Worm (Caenorhabditis elegans) whole organism, late embryonic: Measurements from ENCODE around the gene F41H10.5.

Source experiments
- C08G9.2 ChIP-seq: sonication (generic microtip); optimal IDR thresholded peaks from 2 replicates; lab custom pipeline; 2016; ENCODE audit warnings: mild to moderate bottlenecking, missing genetic modification characterization, moderate library complexity, missing compliant biosample characterization
- C38D4.7 ChIP-seq: fragments of 200-800 bp; sonication (Bioruptor generic); optimal IDR thresholded peaks from 2 replicates; lab custom pipeline; 2018; ENCODE audit warnings: mild to moderate bottlenecking, missing genetic modification characterization, moderate library complexity, missing compliant biosample characterization
- K02D7.2 ChIP-seq: sonication (generic microtip); optimal IDR thresholded peaks from 2 replicates; lab custom pipeline; 2017; ENCODE audit warnings: mild to moderate bottlenecking, missing genetic modification characterization, missing compliant biosample characterization
- K09A11.1 ChIP-seq: sonication (generic microtip); optimal IDR thresholded peaks from 2 replicates; lab custom pipeline; 2017; ENCODE audit warnings: antibody characterized with exemption, mild to moderate bottlenecking, missing genetic modification characterization, missing compliant biosample characterization; ENCODE audit not compliant: insufficient read depth
- Y22D7AL.16 ChIP-seq: sonication (generic microtip); optimal IDR thresholded peaks from 2 replicates; lab custom pipeline; 2016; ENCODE audit warnings: missing genetic modification characterization, missing compliant biosample characterization
- ahr-1 ChIP-seq: sonication (generic microtip); optimal IDR thresholded peaks from 2 replicates; lab custom pipeline; 2016; ENCODE audit warnings: missing genetic modification characterization, missing compliant biosample characterization
- ama-1 ChIP-seq: fragments of 150-350 bp; optimal IDR thresholded peaks from 2 replicates; lab custom pipeline; 2014
- ceh-14 ChIP-seq: sonication (generic microtip); optimal IDR thresholded peaks from 2 replicates; lab custom pipeline; 2016; ENCODE audit warnings: missing genotype, missing genetic modification characterization, missing compliant biosample characterization
- ceh-18 ChIP-seq: sonication (generic microtip); optimal IDR thresholded peaks from 2 replicates; lab custom pipeline; 2016; ENCODE audit warnings: missing genetic modification characterization, missing compliant biosample characterization
- ceh-19 ChIP-seq: fragments of 200-800 bp; sonication (Bioruptor generic); optimal IDR thresholded peaks from 2 replicates; lab custom pipeline; 2018; ENCODE audit warnings: mild to moderate bottlenecking, missing genetic modification characterization, missing compliant biosample characterization
- ceh-22 ChIP-seq: sonication (generic microtip); optimal IDR thresholded peaks from 2 replicates; lab custom pipeline; 2017; ENCODE audit warnings: missing biosample characterization, missing genetic modification characterization
- ceh-24 ChIP-seq: sonication (generic microtip); optimal IDR thresholded peaks from 2 replicates; lab custom pipeline; 2016; ENCODE audit warnings: mild to moderate bottlenecking, missing genetic modification characterization, missing compliant biosample characterization
- ceh-31 ChIP-seq: sonication (generic microtip); optimal IDR thresholded peaks from 2 replicates; lab custom pipeline; 2016; ENCODE audit warnings: missing genetic modification characterization, missing compliant biosample characterization
- ceh-34 ChIP-seq: sonication (generic microtip); optimal IDR thresholded peaks from 2 replicates; lab custom pipeline; 2016; ENCODE audit warnings: mild to moderate bottlenecking, missing genetic modification characterization, missing compliant biosample characterization
- ceh-45 ChIP-seq: fragments of 200-800 bp; sonication (Bioruptor generic); IDR thresholded peaks from 2 replicates; pipeline ENCODE4 v1.3.6; 2022; ENCODE audit warnings: missing genetic modification reagents, missing genetic modification characterization, missing compliant biosample characterization
- ceh-48 ChIP-seq: sonication (generic microtip); optimal IDR thresholded peaks from 2 replicates; lab custom pipeline; 2016; ENCODE audit warnings: missing genetic modification characterization, inconsistent platforms, missing compliant biosample characterization
- ceh-9 ChIP-seq: sonication (generic microtip); optimal IDR thresholded peaks from 2 replicates; lab custom pipeline; 2016; ENCODE audit warnings: mild to moderate bottlenecking, missing genetic modification characterization, inconsistent platforms, missing compliant biosample characterization
- che-1 ChIP-seq: sonication (generic microtip); optimal IDR thresholded peaks from 2 replicates; lab custom pipeline; 2016; ENCODE audit warnings: mild to moderate bottlenecking, missing genetic modification characterization, missing compliant biosample characterization
- dmd-4 ChIP-seq: sonication (generic microtip); optimal IDR thresholded peaks from 2 replicates; lab custom pipeline; 2016; ENCODE audit warnings: borderline replicate concordance, missing genetic modification characterization, missing compliant biosample characterization
- elt-2 ChIP-seq: sonication (generic microtip); optimal IDR thresholded peaks from 2 replicates; lab custom pipeline; 2016; ENCODE audit warnings: missing genetic modification reagents, missing genetic modification characterization, missing compliant biosample characterization
- eyg-1 ChIP-seq: sonication (generic microtip); optimal IDR thresholded peaks from 2 replicates; lab custom pipeline; 2016; ENCODE audit warnings: missing genotype, missing genetic modification characterization, missing compliant biosample characterization
- fax-1 ChIP-seq: sonication (generic microtip); optimal IDR thresholded peaks from 2 replicates; lab custom pipeline; 2016; ENCODE audit warnings: missing genotype, missing genetic modification characterization, missing compliant biosample characterization
- fkh-10 ChIP-seq: fragments of 150-350 bp; optimal IDR thresholded peaks from 2 replicates; lab custom pipeline; 2014; ENCODE audit warnings: missing biosample characterization, missing genetic modification reagents, missing genetic modification characterization
- gmeb-2 ChIP-seq: sonication (generic microtip); optimal IDR thresholded peaks from 2 replicates; lab custom pipeline; 2016; ENCODE audit warnings: missing genetic modification characterization, inconsistent platforms, missing compliant biosample characterization
- hlh-13 ChIP-seq: fragments of 200-800 bp; sonication (Bioruptor generic); optimal IDR thresholded peaks from 2 replicates; lab custom pipeline; 2018; ENCODE audit warnings: mild to moderate bottlenecking, missing genetic modification characterization, missing compliant biosample characterization
- hlh-6 ChIP-seq: sonication (generic microtip); optimal IDR thresholded peaks from 2 replicates; lab custom pipeline; 2016; ENCODE audit warnings: missing genotype, missing genetic modification characterization, missing compliant biosample characterization
- lin-11 ChIP-seq: fragments of 200-800 bp; sonication (Bioruptor generic); optimal IDR thresholded peaks from 2 replicates; lab custom pipeline; 2018; ENCODE audit warnings: mild to moderate bottlenecking, missing genetic modification characterization, missing compliant biosample characterization
- mec-3 ChIP-seq: sonication (generic microtip); optimal IDR thresholded peaks from 2 replicates; lab custom pipeline; 2016; ENCODE audit warnings: borderline replicate concordance, missing genetic modification characterization, missing compliant biosample characterization
- nhr-11 ChIP-seq: fragments of 150-350 bp; optimal IDR thresholded peaks from 2 replicates; lab custom pipeline; 2014; ENCODE audit warnings: missing biosample characterization, missing genetic modification characterization
- npax-4 ChIP-seq: sonication (generic microtip); optimal IDR thresholded peaks from 2 replicates; lab custom pipeline; 2016; ENCODE audit warnings: missing genetic modification characterization, missing compliant biosample characterization
- odd-2 ChIP-seq: sonication (generic microtip); optimal IDR thresholded peaks from 2 replicates; lab custom pipeline; 2017; ENCODE audit warnings: antibody characterized with exemption, mild to moderate bottlenecking, missing genetic modification characterization, missing compliant biosample characterization
- pag-3 ChIP-seq: sonication (generic microtip); optimal IDR thresholded peaks from 2 replicates; lab custom pipeline; 2016; ENCODE audit warnings: missing compliant biosample characterization, missing genetic modification characterization, borderline replicate concordance
- pat-9 ChIP-seq: fragments of 200-800 bp; sonication (Bioruptor generic); optimal IDR thresholded peaks from 2 replicates; lab custom pipeline; 2018; ENCODE audit warnings: mild to moderate bottlenecking, missing genetic modification characterization, moderate library complexity, missing compliant biosample characterization
- pax-1 ChIP-seq: fragments of 150-350 bp; optimal IDR thresholded peaks from 2 replicates; lab custom pipeline; 2014; ENCODE audit warnings: missing biosample characterization, missing genetic modification characterization
- pha-2 ChIP-seq: sonication (generic microtip); optimal IDR thresholded peaks from 2 replicates; lab custom pipeline; 2017; ENCODE audit warnings: mild to moderate bottlenecking, missing genetic modification characterization, missing compliant biosample characterization
- pha-4 ChIP-seq: fragments of 150-350 bp; optimal IDR thresholded peaks from 2 replicates; lab custom pipeline; 2018; ENCODE audit warnings: missing biosample characterization, missing genetic modification reagents, missing genetic modification characterization
- pros-1 ChIP-seq: fragments of 150-350 bp; optimal IDR thresholded peaks from 2 replicates; lab custom pipeline; 2014; ENCODE audit warnings: missing biosample characterization, missing genetic modification reagents, missing genetic modification characterization
- ref-2 ChIP-seq: sonication (generic microtip); optimal IDR thresholded peaks from 2 replicates; lab custom pipeline; 2016; ENCODE audit warnings: missing genetic modification characterization, missing compliant biosample characterization
- rnt-1 ChIP-seq: sonication (generic microtip); optimal IDR thresholded peaks from 2 replicates; lab custom pipeline; 2016; ENCODE audit warnings: missing genetic modification characterization, missing compliant biosample characterization
- sdc-2 ChIP-seq: sonication (generic microtip); optimal IDR thresholded peaks from 2 replicates; lab custom pipeline; 2016; ENCODE audit warnings: missing genotype, missing genetic modification characterization, missing compliant biosample characterization
- sox-2 ChIP-seq: fragments of 200-800 bp; sonication (Bioruptor generic); IDR thresholded peaks from 2 replicates; pipeline ENCODE4 v1.3.6; 2022; ENCODE audit warnings: missing genetic modification reagents, missing genetic modification characterization, missing compliant biosample characterization
- sox-4 ChIP-seq: sonication (generic microtip); optimal IDR thresholded peaks from 2 replicates; lab custom pipeline; 2017; ENCODE audit warnings: mild to moderate bottlenecking, missing genetic modification characterization, inconsistent platforms, missing compliant biosample characterization
- tbx-7 ChIP-seq: sonication (generic microtip); optimal IDR thresholded peaks from 2 replicates; lab custom pipeline; 2016; ENCODE audit warnings: missing genotype, missing genetic modification characterization, missing compliant biosample characterization
- ttx-3 ChIP-seq: sonication (generic microtip); optimal IDR thresholded peaks from 2 replicates; lab custom pipeline; 2016; ENCODE audit warnings: missing genetic modification reagents, missing genetic modification characterization, missing compliant biosample characterization
- unc-3 ChIP-seq, 2 experiments: fragments of 200-800 bp in 1 of 2; sonication (Bioruptor generic) in 1 of 2; sonication (generic microtip) in 1 of 2; conservative IDR thresholded peaks in 1 of 2; optimal IDR thresholded peaks in 1 of 2; 2 replicates each; pipeline versions ENCODE4 v1.3.6 to Lab custom; 2016 to 2022; ENCODE audit warnings: missing compliant biosample characterization in 2 of 2, missing genetic modification characterization in 2 of 2, missing genetic modification reagents in 1 of 2
- unc-86 ChIP-seq: sonication (generic microtip); optimal IDR thresholded peaks from 2 replicates; lab custom pipeline; 2016; ENCODE audit warnings: missing genetic modification characterization, missing compliant biosample characterization
- zip-5 ChIP-seq: sonication (generic microtip); optimal IDR thresholded peaks from 2 replicates; lab custom pipeline; 2016; ENCODE audit warnings: missing genetic modification characterization, missing compliant biosample characterization
- ztf-16 ChIP-seq: sonication (generic microtip); optimal IDR thresholded peaks from 2 replicates; lab custom pipeline; 2017; ENCODE audit warnings: missing genetic modification characterization, missing compliant biosample characterization

The F41H10.5 gene

ce11 chrIV:5332178-5332577 lies 28.5 kb upstream of the F41H10.5 start, which contains the start of gene Y4C6B.3:
Y4C6B.3 (plus strand) TSS chrIV:5332478.
- TF ChIP-seq nhr-11: no peak
- TF ChIP-seq ama-1: no peak
- no peak for TF ChIP-seq che-1 (tag; lab: Kevin White, UChicago)
- no peak for TF ChIP-seq ceh-24
- TF ChIP-seq lin-11 (tag; lab: Kevin White, UChicago): no peak
- TF ChIP-seq ceh-19 (GFP tag; lab: Kevin White, UChicago): no peak
- TF ChIP-seq K02D7.2: no peak
- TF ChIP-seq ceh-48 (tag; lab: Kevin White, UChicago): no peak

- TF ChIP-seq tbx-7 (tag; lab: Kevin White, UChicago): no peak
- TF ChIP-seq elt-2 (tag; lab: Kevin White, UChicago): peak; percentile 4
Measured at ce11 chrIV:5333484-5333883, 27.2 kb upstream of the F41H10.5 start.

ce11 chrIV:5334518-5334917 lies 26.2 kb upstream of the F41H10.5 start:
- TF ChIP-seq nhr-11 (no peak), ztf-16 (tag; lab: Kevin White, UChicago) (peak; percentile 49), ceh-45 (0 out of 2 replicates have a peak, but pooled peaks have one; percentile 64), mec-3 (tag; lab: Kevin White, UChicago) (no peak), C38D4.7 (no peak), fax-1 (tag; lab: Kevin White, UChicago) (peak; percentile 60), npax-4 (no peak), eyg-1 (tag; lab: Kevin White, UChicago) (no peak), K09A11.1 (peak; percentile 50), ttx-3 (tag; lab: Kevin White, UChicago) (peak; percentile 67), ref-2 (tag; lab: Kevin White, UChicago) (no peak), rnt-1 (tag; lab: Kevin White, UChicago) (peak; percentile 15), pax-1 (tag; lab: Kevin White, UChicago) (no peak), pag-3 (no peak), ama-1 (no peak), hlh-13 (GFP tag; lab: Kevin White, UChicago) (peak; percentile 68), ceh-22 (no peak), pha-2 (peak; percentile 38), ceh-18 (tag; lab: Kevin White, UChicago) (peak; percentile 42), odd-2 (tag; lab: Kevin White, UChicago) (no peak), unc-3 (GFP tag; conservative IDR thresholded peaks at IDR 0.05; lab: Robert Waterston, UW) (0 out of 2 replicates have a peak, but pooled peaks have one; percentile 41), unc-3 (tag; optimal IDR thresholded peaks at IDR 0.05; lab: Kevin White, UChicago) (no peak), zip-5 (tag; lab: Kevin White, UChicago) (peak; percentile 0), ceh-9 (tag; lab: Kevin White, UChicago) (no peak), pat-9 (no peak), dmd-4 (tag; lab: Kevin White, UChicago) (no peak), ahr-1 (no peak), gmeb-2 (tag; lab: Kevin White, UChicago) (peak; percentile 78), sox-2 (GFP tag; lab: Robert Waterston, UW) (peak; percentile 22; the same call in 1 of the 2 replicates), ceh-31 (tag; lab: Kevin White, UChicago) (peak; percentile 35), ceh-34 (peak; percentile 48), ceh-19 (GFP tag; lab: Kevin White, UChicago) (peak; percentile 63), fkh-10 (GFP tag; lab: Kevin White, UChicago) (no peak), ceh-24 (peak; percentile 15), unc-86 (tag; lab: Kevin White, UChicago) (peak; percentile 34), pha-4 (tag; lab: Kevin White, UChicago) (no peak), pros-1 (no peak), sdc-2 (tag; lab: Kevin White, UChicago) (peak; percentile 16), ceh-14 (peak; percentile 57), Y22D7AL.16 (tag; lab: Kevin White, UChicago) (peak; percentile 63), hlh-6 (no peak), C08G9.2 (tag; lab: Kevin White, UChicago) (peak; percentile 43), sox-4 (tag; lab: Kevin White, UChicago) (peak; percentile 73)
